Fruit fly (Drosophila melanogaster) whole organism, embryonic: Measurements from ENCODE around the gene CG5762.

Experiments used
- Ada2b ChIP-seq: fragments of 200-800 bp; sonication (Bioruptor generic); IDR thresholded peaks from 2 replicates; pipeline ENCODE4 v1.3.6; 2022; ENCODE audit warnings: missing biosample characterization, missing genetic modification characterization
- B-H2 ChIP-seq: fragments of 200-800 bp; sonication (Bioruptor generic); optimal IDR thresholded peaks from 2 replicates; lab custom pipeline; 2018; ENCODE audit warnings: missing biosample characterization, mild to moderate bottlenecking, missing genetic modification characterization
- CG10543 ChIP-seq: fragments of 200-800 bp; sonication (Bioruptor generic); optimal IDR thresholded peaks from 3 replicates; lab custom pipeline; 2017; ENCODE audit warnings: missing biosample characterization, mild to moderate bottlenecking, missing genetic modification characterization, moderate library complexity
- CG10959 ChIP-seq: fragments of 200-800 bp; sonication (Bioruptor generic); IDR thresholded peaks from 2 replicates; pipeline ENCODE4 v1.3.6; 2022; ENCODE audit warnings: missing biosample characterization, missing genetic modification characterization
- CG12299 ChIP-seq: fragments of 200-800 bp; sonication (Bioruptor generic); optimal IDR thresholded peaks from 2 replicates; lab custom pipeline; 2018; ENCODE audit warnings: missing biosample characterization, mild to moderate bottlenecking, missing genetic modification characterization
- CG1233 ChIP-seq: fragments of 200-800 bp; sonication (Bioruptor generic); optimal IDR thresholded peaks from 4 replicates; lab custom pipeline; 2018; ENCODE audit warnings: missing biosample characterization, mild to moderate bottlenecking, missing genetic modification characterization
- CG14014 ChIP-seq: fragments of 200-800 bp; sonication (Bioruptor generic); IDR thresholded peaks from 2 replicates; pipeline ENCODE4 v1.3.6; 2022; ENCODE audit warnings: missing biosample characterization, missing genetic modification characterization
- CG15514 ChIP-seq: fragments of 200-800 bp; sonication (Bioruptor generic); optimal IDR thresholded peaks from 3 replicates; lab custom pipeline; 2017; ENCODE audit warnings: missing biosample characterization, missing genetic modification characterization, mild to moderate bottlenecking, moderate library complexity, missing genetic modification reagents
- CG15601 ChIP-seq: fragments of 200-800 bp; sonication (Bioruptor generic); optimal IDR thresholded peaks from 3 replicates; lab custom pipeline; 2019; ENCODE audit warnings: missing biosample characterization, mild to moderate bottlenecking, missing genetic modification characterization, moderate library complexity
- CG17361 ChIP-seq: fragments of 200-800 bp; sonication (Bioruptor generic); IDR thresholded peaks from 3 replicates; pipeline ENCODE4 v1.3.6; 2022; ENCODE audit warnings: missing biosample characterization, missing genetic modification characterization
- CG17385 ChIP-seq: fragments of 200-800 bp; sonication (Bioruptor generic); optimal IDR thresholded peaks from 3 replicates; lab custom pipeline; 2018; ENCODE audit warnings: missing biosample characterization, mild to moderate bottlenecking, missing genetic modification characterization
- CG3065 ChIP-seq: fragments of 200-800 bp; sonication (Bioruptor generic); optimal IDR thresholded peaks from 2 replicates; lab custom pipeline; 2016; ENCODE audit warnings: missing biosample characterization, missing genetic modification characterization
- CG32767 ChIP-seq: fragments of 200-800 bp; sonication (Bioruptor generic); IDR thresholded peaks from 2 replicates; pipeline ENCODE4 v1.3.6; 2022; ENCODE audit warnings: missing biosample characterization, missing genetic modification characterization
- CG3281 ChIP-seq: fragments of 200-800 bp; sonication (Bioruptor generic); optimal IDR thresholded peaks from 3 replicates; lab custom pipeline; 2017; ENCODE audit warnings: missing biosample characterization, mild to moderate bottlenecking, missing genetic modification characterization
- CG4820 ChIP-seq: fragments of 200-800 bp; sonication (Bioruptor generic); optimal IDR thresholded peaks from 3 replicates; lab custom pipeline; 2016; ENCODE audit warnings: missing biosample characterization, missing genetic modification characterization
- CG6689 ChIP-seq: fragments of 200-800 bp; sonication (Bioruptor generic); IDR thresholded peaks from 2 replicates; pipeline ENCODE4 v1.3.6; 2022; ENCODE audit warnings: missing biosample characterization, missing genetic modification characterization
- CG7372 ChIP-seq: fragments of 200-800 bp; sonication (Bioruptor generic); IDR thresholded peaks from 2 replicates; pipeline ENCODE4 v1.3.6; 2022; ENCODE audit warnings: missing biosample characterization, missing genetic modification characterization
- Dp ChIP-seq: fragments of 200-800 bp; sonication (Bioruptor generic); optimal IDR thresholded peaks from 2 replicates; lab custom pipeline; 2018; ENCODE audit warnings: missing biosample characterization, mild to moderate bottlenecking, missing genetic modification characterization, moderate library complexity
- E2f2 ChIP-seq: fragments of 200-800 bp; sonication (Bioruptor generic); IDR thresholded peaks from 2 replicates; pipeline ENCODE4 v1.3.6; 2022; ENCODE audit warnings: missing biosample characterization, missing genetic modification characterization
- ERR ChIP-seq: fragments of 200-800 bp; sonication (Bioruptor generic); optimal IDR thresholded peaks from 2 replicates; lab custom pipeline; 2016; ENCODE audit warnings: missing biosample characterization, missing genetic modification characterization
- MTF-1 ChIP-seq: fragments of 200-800 bp; sonication (Bioruptor generic); optimal IDR thresholded peaks from 2 replicates; lab custom pipeline; 2018; ENCODE audit warnings: missing biosample characterization, mild to moderate bottlenecking, missing genetic modification characterization, borderline replicate concordance
- Neu2 ChIP-seq: fragments of 200-800 bp; sonication (Bioruptor generic); optimal IDR thresholded peaks from 3 replicates; lab custom pipeline; 2016; ENCODE audit warnings: missing biosample characterization, missing genetic modification characterization, borderline replicate concordance
- Opbp ChIP-seq: fragments of 200-800 bp; sonication (Bioruptor generic); IDR thresholded peaks from 3 replicates; pipeline ENCODE4 v1.3.6; 2022; ENCODE audit warnings: missing biosample characterization, missing genetic modification characterization; ENCODE audit not compliant: partially characterized antibody
- Ravus ChIP-seq: fragments of 200-800 bp; sonication (Bioruptor generic); IDR thresholded peaks from 2 replicates; pipeline ENCODE4 v1.3.6; 2022; ENCODE audit warnings: missing biosample characterization, missing genetic modification characterization
- Six4 ChIP-seq: fragments of 200-800 bp; sonication (Bioruptor generic); optimal IDR thresholded peaks from 2 replicates; lab custom pipeline; 2016; ENCODE audit warnings: missing biosample characterization, missing genetic modification characterization
- ase ChIP-seq: fragments of 200-800 bp; sonication (Bioruptor generic); IDR thresholded peaks from 3 replicates; pipeline ENCODE4 v1.3.6; 2022; ENCODE audit warnings: missing biosample characterization, missing genetic modification characterization
- btn ChIP-seq: fragments of 200-800 bp; sonication (Bioruptor generic); optimal IDR thresholded peaks from 2 replicates; lab custom pipeline; 2016; ENCODE audit warnings: missing biosample characterization, missing genetic modification characterization
- dati ChIP-seq: fragments of 200-800 bp; sonication (Bioruptor generic); IDR thresholded peaks from 2 replicates; pipeline ENCODE4 v1.3.6; 2022; ENCODE audit warnings: missing biosample characterization, missing genetic modification characterization
- eyg ChIP-seq: fragments of 200-800 bp; sonication (Bioruptor generic); optimal IDR thresholded peaks from 3 replicates; lab custom pipeline; 2016; ENCODE audit warnings: missing biosample characterization, missing genetic modification characterization
- h ChIP-seq: fragments of >200 bp; optimal IDR thresholded peaks from 2 replicates; lab custom pipeline; 2017
- klu ChIP-seq: fragments of 200-800 bp; sonication (Bioruptor generic); IDR thresholded peaks from 2 replicates; pipeline ENCODE4 v1.3.6; 2022; ENCODE audit warnings: missing biosample characterization, missing genetic modification characterization
- knrl ChIP-seq: fragments of 200-800 bp; sonication (Bioruptor generic); IDR thresholded peaks from 3 replicates; pipeline ENCODE4 v1.3.6; 2022; ENCODE audit warnings: missing biosample characterization, missing genetic modification characterization; ENCODE audit not compliant: partially characterized antibody
- mam ChIP-seq: fragments of 200-800 bp; sonication (Bioruptor generic); optimal IDR thresholded peaks from 3 replicates; lab custom pipeline; 2016; ENCODE audit warnings: missing biosample characterization, missing genetic modification characterization
- nerfin-2 ChIP-seq: fragments of 200-800 bp; sonication (Bioruptor generic); IDR thresholded peaks from 2 replicates; pipeline ENCODE4 v1.3.6; 2022; ENCODE audit warnings: missing biosample characterization, missing genetic modification characterization; ENCODE audit not compliant: partially characterized antibody
- p53 ChIP-seq: fragments of 200-800 bp; sonication (Bioruptor generic); optimal IDR thresholded peaks from 2 replicates; lab custom pipeline; 2016; ENCODE audit warnings: missing biosample characterization, missing genetic modification characterization
- pan ChIP-seq, 4 experiments: fragments of >200 bp in 3 of 4; fragments of 200-800 bp in 1 of 4; sonication (Bioruptor generic) in 1 of 4; optimal IDR thresholded peaks in 3 of 4; IDR thresholded peaks in 1 of 4; 2 replicates each; pipeline versions ENCODE4 v1.3.6 to Lab custom; 2017 to 2022; ENCODE audit warnings: missing biosample characterization in 2 of 4, missing genetic modification characterization in 2 of 4, mixed read lengths in 1 of 4
- pum ChIP-seq: fragments of 200-800 bp; sonication (Bioruptor generic); optimal IDR thresholded peaks from 2 replicates; lab custom pipeline; 2016; ENCODE audit warnings: missing biosample characterization, missing genetic modification characterization
- ranshi ChIP-seq: fragments of 200-800 bp; sonication (Bioruptor generic); IDR thresholded peaks from 2 replicates; pipeline ENCODE4 v1.3.6; 2022; ENCODE audit warnings: missing biosample characterization, missing genetic modification characterization
- so ChIP-seq: fragments of 200-800 bp; sonication (Bioruptor generic); IDR thresholded peaks from 3 replicates; pipeline ENCODE4 v1.3.6; 2022; ENCODE audit warnings: missing biosample characterization, missing genetic modification characterization
- yki ChIP-seq: fragments of >200 bp; optimal IDR thresholded peaks from 3 replicates; lab custom pipeline; 2018
- z ChIP-seq: fragments of 200-800 bp; sonication (Bioruptor generic); IDR thresholded peaks from 3 replicates; pipeline ENCODE4 v1.3.6; 2022; ENCODE audit warnings: missing biosample characterization, missing genetic modification characterization
- zen2 ChIP-seq: fragments of 200-800 bp; sonication (Bioruptor generic); IDR thresholded peaks from 3 replicates; pipeline ENCODE4 v1.3.6; 2022; ENCODE audit warnings: missing biosample characterization, missing genetic modification characterization; ENCODE audit not compliant: partially characterized antibody

The CG5762 gene

dm6 chr3R:24348420-24349190, 12.9 kb downstream of the CG5762 start, which contains the start of the genes CG5746 and CG6454 (continued):
- no peak for TF ChIP-seq ase
- no peak for TF ChIP-seq yki
- no peak for TF ChIP-seq h (lab: Kevin White, UChicago)
- TF ChIP-seq CG6689 (GFP tag; lab: Robert Waterston, UW) = peak; percentile 52; the same call in 1 of the 2 replicates
- peak; percentile 18 for TF ChIP-seq Neu2 (GFP tag; lab: Kevin White, UChicago)
- TF ChIP-seq CG17361 (GFP tag; lab: Robert Waterston, UW) = no peak
- TF ChIP-seq E2f2 (GFP tag; lab: Robert Waterston, UW) = no peak; the same call in 1 of the 2 replicates
- TF ChIP-seq btn (GFP tag; lab: Kevin White, UChicago) = no peak
- no peak for TF ChIP-seq CG1233
- TF ChIP-seq mam (GFP tag; lab: Kevin White, UChicago) = peak; percentile 68
- TF ChIP-seq ERR (GFP tag; lab: Kevin White, UChicago) = no peak
- no peak for TF ChIP-seq B-H2 (GFP tag; lab: Kevin White, UChicago)
- no peak for TF ChIP-seq p53 (GFP tag; lab: Kevin White, UChicago)
- peak; percentile 33; the same call in 1 of the 2 replicates for TF ChIP-seq CG32767
- peak; percentile 95 for TF ChIP-seq CG17385 (GFP tag; lab: Kevin White, UChicago)
- TF ChIP-seq pan (optimal IDR thresholded peaks at IDR 0.05; lab: Kevin White, UChicago) = no peak
- no peak for TF ChIP-seq pan (GFP tag; optimal IDR thresholded peaks at IDR 0.05 in 1 of 2, IDR thresholded peaks at IDR 0.05 in 1 of 2)
- TF ChIP-seq dati (GFP tag; lab: Robert Waterston, UW) = no peak
- TF ChIP-seq Ravus = no peak
- peak; percentile 33 for TF ChIP-seq Six4 (GFP tag; lab: Kevin White, UChicago)
- TF ChIP-seq CG3065 (GFP tag; lab: Kevin White, UChicago) = no peak
- peak; percentile 55 for TF ChIP-seq pum (GFP tag; lab: Kevin White, UChicago)
- peak; percentile 55 for TF ChIP-seq CG4820
- no peak for TF ChIP-seq CG10959 (GFP tag; lab: Robert Waterston, UW)
- no peak for TF ChIP-seq CG12299 (tag; lab: Kevin White, UChicago)
- TF ChIP-seq eyg = peak; percentile 11
- peak; percentile 33 for TF ChIP-seq CG15514 (GFP tag; lab: Kevin White, UChicago)
- no peak for TF ChIP-seq knrl (GFP tag; lab: Robert Waterston, UW)
- TF ChIP-seq MTF-1 (GFP tag; lab: Kevin White, UChicago) = no peak
- TF ChIP-seq nerfin-2 (GFP tag; lab: Robert Waterston, UW) = no peak
- no peak for TF ChIP-seq CG3281 (GFP tag; lab: Kevin White, UChicago)
- no peak for TF ChIP-seq CG15601 (tag; lab: Kevin White, UChicago)
- TF ChIP-seq CG14014 (GFP tag; lab: Robert Waterston, UW) = 0 out of 2 replicates have a peak, but pooled peaks have one; percentile 25
- TF ChIP-seq zen2 (GFP tag; lab: Robert Waterston, UW) = no peak
- TF ChIP-seq ranshi (GFP tag; lab: Robert Waterston, UW) = 0 out of 2 replicates have a peak, but pooled peaks have one; percentile 40
- peak; percentile 14 for TF ChIP-seq Dp (GFP tag; lab: Kevin White, UChicago)
- no peak for TF ChIP-seq Ada2b
- no peak for TF ChIP-seq so (GFP tag; lab: Robert Waterston, UW)
- TF ChIP-seq klu (GFP tag; lab: Robert Waterston, UW) = 0 out of 2 replicates have a peak, but pooled peaks have one; percentile 30

dm6 chr3R:24341251-24341650, 20.2 kb downstream of the CG5762 start, which contains the start of gene Ms:
TSS of gene Ms (plus strand) at chr3R:24341551.
- TF ChIP-seq z (no peak), Opbp (GFP tag; lab: Robert Waterston, UW) (no peak), CG7372 (GFP tag; lab: Robert Waterston, UW) (0 out of 2 replicates have a peak, but pooled peaks have one; percentile 12), CG10543 (GFP tag; lab: Kevin White, UChicago) (no peak)
